Fruit fly (Drosophila melanogaster): Measurements from ENCODE around the gene CG33641.

DNA sequence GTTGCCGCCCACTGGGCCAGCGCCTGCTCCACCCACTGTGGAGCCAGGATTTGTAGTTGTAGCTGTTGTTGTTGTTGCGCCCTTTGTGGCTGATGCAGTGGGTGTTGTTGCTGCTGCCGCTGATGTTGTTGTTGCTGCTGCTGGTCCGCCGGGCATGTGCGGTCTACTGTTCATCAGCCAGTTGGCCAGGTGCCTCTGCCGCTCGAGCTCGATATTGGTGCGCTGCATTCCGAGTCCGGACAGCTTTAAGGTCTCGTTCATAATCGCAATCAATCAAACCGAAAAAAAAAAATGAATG is 15.9 kb upstream of the CG33641 start:
- TF ChIP-seq OdsH (GFP tag; optimal IDR thresholded peaks at IDR 0.05), result no peak
- no peak for TF ChIP-seq CG32264 (GFP tag; optimal IDR thresholded peaks at IDR 0.05)
- no peak for TF ChIP-seq brk (GFP tag; optimal IDR thresholded peaks at IDR 0.05)
- TF ChIP-seq rgr (GFP tag; optimal IDR thresholded peaks at IDR 0.05), result no peak
- TF ChIP-seq Jra (GFP tag; optimal IDR thresholded peaks at IDR 0.05), result no peak
- no peak for TF ChIP-seq Dif (GFP tag; optimal IDR thresholded peaks at IDR 0.05; ENCODE audit: partially characterized antibody)
- no peak for TF ChIP-seq GATAd (GFP tag; optimal IDR thresholded peaks at IDR 0.05)
- no peak for TF ChIP-seq Rel (GFP tag; optimal IDR thresholded peaks at IDR 0.05)
- no peak for TF ChIP-seq Rel (tag; optimal IDR thresholded peaks at IDR 0.05)
- no peak for TF ChIP-seq Hr78 (GFP tag; optimal IDR thresholded peaks at IDR 0.05)
- TF ChIP-seq Dfd (GFP tag; optimal IDR thresholded peaks at IDR 0.05), result peak; percentile 42

Measured in whole organism, wandering third instar larva.